Fruit fly (Drosophila melanogaster): ENCODE data around the gene CG17917.

DNA sequence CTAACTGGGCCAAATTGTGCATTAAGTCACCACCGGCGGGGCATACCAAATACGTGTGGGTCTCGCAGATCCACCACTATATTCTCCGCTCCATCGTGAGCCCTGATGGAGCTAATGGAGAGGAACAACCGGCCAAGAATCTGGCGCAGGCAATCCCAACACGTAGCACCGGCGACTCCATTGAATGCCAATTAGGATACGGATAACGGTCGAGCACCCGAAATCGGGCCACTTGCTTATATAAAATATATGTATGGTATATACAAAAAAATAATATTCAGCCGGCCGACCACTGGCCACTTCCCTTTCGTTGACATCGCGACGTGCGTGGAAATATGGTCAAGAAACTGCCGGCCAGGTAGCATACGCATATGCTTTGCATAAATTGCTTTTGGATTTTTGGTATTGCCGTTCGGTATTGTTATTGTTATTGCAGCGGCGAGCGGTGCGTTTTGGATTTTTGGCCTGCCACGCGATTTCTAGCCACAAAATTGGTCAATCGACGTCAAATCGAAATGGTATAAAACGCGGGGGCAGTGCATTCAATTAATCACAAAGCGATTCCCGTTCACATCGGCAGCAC is 40.4 kb upstream of the CG17917 start, which contains the start of gene Osi15:
- TF ChIP-seq CG8478 (optimal IDR thresholded peaks at IDR 0.05), result no peak
- no peak for TF ChIP-seq CTCF (optimal IDR thresholded peaks at IDR 0.05)
